Worm (Caenorhabditis elegans): ENCODE data around the gene gcy-1.

Gene gcy-1

DNA sequence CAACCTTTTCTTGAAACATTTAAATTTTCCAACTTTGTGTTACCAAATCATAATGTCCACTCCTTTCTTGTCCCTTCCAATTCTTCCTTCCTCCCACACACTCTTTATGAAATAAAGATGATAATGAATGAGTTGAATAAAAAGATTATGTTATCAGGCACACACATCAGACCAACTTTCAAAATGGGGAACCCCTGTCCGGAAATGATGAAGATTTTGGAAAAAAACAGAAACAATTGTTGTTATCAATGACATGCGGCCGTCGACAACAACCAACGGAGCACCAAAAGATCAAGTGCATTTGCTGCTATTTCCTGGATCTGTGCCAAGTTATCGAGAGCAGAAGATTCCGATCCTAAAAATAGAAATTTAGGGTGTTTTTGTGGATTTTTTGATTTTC is 33.4 kb downstream of the gcy-1 start:
- no peak for TF ChIP-seq unc-62 (GFP tag; optimal IDR thresholded peaks at IDR 0.05)

DNA sequence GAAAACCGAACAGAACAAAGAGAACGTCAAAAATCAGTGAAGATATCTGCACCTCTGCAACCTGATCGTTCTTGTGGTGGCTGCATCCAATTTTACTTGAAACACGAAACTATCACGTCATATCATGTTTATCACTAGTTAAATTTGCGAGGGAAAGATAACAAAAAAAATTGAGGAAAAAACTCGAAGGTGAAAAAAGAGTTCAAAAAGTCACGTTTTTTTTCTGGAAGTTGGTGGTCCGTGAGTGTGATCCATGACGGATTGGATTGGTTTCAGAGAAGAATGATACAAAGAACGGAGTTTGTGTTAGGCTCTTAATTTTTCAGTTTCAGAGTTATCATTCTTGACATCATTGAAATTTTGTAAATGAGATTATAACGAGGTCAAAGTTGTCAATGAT is 34.2 kb downstream of the gcy-1 start:
- TF ChIP-seq unc-62 (GFP tag; optimal IDR thresholded peaks at IDR 0.05) = no peak

DNA sequence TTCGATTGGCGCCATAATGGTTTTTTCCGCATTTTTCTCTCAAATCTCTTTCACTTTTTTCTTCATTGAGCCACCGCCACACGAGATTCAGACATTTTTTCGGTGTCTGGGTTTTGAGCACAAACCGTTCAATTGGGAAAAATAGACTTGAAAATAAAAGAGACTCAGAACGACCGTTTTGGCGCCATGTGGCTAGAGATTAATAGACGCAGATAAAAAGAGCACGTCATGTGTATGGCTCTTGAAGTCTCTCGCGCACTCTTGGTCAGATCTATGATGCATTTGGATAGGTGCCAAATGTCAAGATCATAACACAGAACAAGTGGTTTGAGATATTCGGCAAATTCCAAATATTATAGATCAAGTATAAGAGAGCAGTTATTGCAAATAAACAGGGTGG is 35.3 kb downstream of the gcy-1 start:
- TF ChIP-seq unc-62 (GFP tag; optimal IDR thresholded peaks at IDR 0.05) = no peak

DNA sequence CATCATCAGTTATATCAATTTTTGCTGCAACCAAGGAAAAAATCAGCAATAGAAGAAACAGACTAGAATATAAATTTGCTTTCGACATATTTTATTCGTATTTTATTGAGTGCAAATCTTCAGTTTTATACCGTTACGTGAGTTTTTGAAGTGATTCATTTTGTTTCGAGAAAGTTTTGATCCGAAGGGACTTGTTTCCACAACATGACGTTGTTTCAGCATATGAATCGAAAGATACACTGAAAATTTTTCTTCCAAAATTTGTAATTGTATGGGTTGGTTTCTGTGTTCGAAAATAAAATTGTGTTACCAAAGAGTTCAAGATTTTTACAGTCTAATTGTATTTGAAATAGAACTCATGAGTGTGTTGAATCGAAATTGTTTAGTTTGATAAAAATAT is 36.7 kb downstream of the gcy-1 start, which contains the start of gene T19H5.7:
Gene T19H5.7 (minus strand): TSS at position 101 of the 400 bp plus-strand sequence.
- TF ChIP-seq unc-62 (GFP tag; optimal IDR thresholded peaks at IDR 0.05) = no peak

- TF ChIP-seq unc-62 (GFP tag; optimal IDR thresholded peaks at IDR 0.05) = no peak
These were observed 39.2 kb downstream of the gcy-1 start, which contains the start of gene chil-27 for ce11 chrII:9477567-9477966. Gene chil-27 (plus strand): TSS chrII:9477867.

DNA sequence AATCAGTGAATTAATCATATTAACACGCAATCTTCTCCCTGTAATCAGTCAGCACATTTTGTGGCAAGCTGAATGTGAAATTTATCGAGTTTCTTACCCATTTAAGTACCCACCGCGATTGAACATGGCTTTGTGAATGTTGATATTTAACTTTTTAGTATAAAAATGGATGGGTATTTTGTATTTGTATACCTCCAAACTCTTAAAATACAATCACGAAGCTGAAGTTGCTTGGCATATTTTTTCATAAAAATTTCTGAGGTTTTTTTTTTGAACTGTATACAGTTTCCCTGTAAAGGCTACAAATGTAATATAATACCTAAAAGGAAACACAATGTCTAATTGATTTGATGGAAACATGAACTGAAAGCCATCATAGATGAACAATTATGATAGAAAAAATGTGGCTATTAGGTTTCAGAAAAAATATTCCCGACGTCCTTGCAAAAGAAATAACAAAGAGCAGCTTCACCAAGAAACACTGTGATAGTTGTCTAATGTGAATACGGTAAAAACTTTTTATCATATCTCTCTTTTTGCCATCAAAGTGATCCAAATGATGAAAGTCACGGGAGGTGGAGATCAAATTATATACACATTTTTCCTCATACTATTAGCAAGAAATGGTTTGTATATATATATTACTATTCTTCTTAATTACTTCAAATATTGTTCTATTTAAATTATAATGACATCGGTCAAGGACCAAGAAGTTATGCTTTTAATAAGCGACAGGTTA is 42.2 kb downstream of the gcy-1 start, which contains the start of the genes chil-25 and chil-26:
Gene chil-25 (minus strand): TSS at position 101 of the 739 bp plus-strand sequence.
Gene chil-26 (plus strand): TSS at position 689 of the 739 bp plus-strand sequence.
- no peak for TF ChIP-seq unc-62 (GFP tag; optimal IDR thresholded peaks at IDR 0.05)

DNA sequence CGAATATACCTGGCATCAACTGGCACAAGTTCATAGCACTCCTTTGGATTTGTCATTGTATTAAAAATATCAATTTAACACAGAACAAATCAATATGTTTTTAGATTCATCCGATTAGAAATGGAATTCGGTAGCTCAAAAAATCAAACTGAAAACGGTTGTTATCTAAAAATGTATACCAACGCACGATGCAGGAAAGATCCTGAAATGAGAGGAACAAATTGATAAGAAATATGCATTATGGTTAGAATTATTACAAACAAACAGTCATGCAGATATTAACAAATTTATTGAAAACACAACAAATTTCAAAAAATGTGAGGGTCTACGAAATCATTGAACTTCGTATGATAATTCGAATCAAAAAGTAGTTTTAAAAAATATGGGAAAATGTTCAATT is 46.7 kb downstream of the gcy-1 start, which contains the start of gene T19H5.6:
Gene T19H5.6 (minus strand): TSS at position 195 of the 400 bp plus-strand sequence.
- TF ChIP-seq unc-62 (GFP tag; optimal IDR thresholded peaks at IDR 0.05) = no peak

ce11 chrII:9468414-9468813 is 48.3 kb downstream of the gcy-1 start, which contains the start of gene chil-23:
Gene chil-23 (minus strand): TSS chrII:9468611.
- no peak for TF ChIP-seq unc-62 (GFP tag; optimal IDR thresholded peaks at IDR 0.05)

- TF ChIP-seq unc-62 (GFP tag; optimal IDR thresholded peaks at IDR 0.05) = no peak
These were observed 50.6 kb downstream of the gcy-1 start, which contains the start of gene chil-22 for ce11 chrII:9466095-9466494. Gene chil-22 (minus strand): TSS chrII:9466195.

Measured in whole organism, dauer.